Worm (Caenorhabditis elegans): ENCODE measurements around the gene try-12.

The try-12 gene

DNA sequence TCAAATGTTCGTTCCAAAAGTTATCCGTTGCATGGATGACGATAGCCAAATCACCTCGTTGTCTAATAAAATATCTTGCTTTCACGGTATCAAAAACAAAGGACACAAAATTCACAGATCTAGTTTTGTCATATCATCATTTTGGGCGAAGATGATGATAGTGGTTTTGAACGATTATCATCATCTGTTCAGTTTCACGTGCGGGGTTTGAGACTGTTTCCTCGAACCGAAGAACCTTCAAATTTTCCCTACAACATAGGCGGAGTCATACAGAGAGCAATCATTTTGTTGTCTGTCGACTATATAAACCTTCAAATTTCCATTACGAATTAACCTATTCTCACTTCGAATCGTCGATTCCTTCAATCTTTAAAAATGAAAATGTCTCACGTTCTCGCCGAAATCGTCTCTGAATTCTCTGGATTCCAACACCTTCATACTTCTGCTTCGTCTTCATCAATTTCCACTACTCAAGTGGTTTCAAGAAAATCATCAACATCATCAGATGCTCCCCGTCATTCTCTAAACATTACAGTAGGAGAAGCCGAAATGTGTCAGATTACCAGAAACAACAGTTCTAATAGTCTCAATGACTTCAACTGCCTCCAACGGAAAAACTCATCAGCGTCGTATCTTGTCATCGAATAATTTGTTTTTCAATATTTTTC is 35.9 kb upstream of the try-12 start, which contains the start of gene F18E3.11 (continued):
- TF ChIP-seq nhr-19 (GFP tag; conservative IDR thresholded peaks at IDR 0.05) (peak; percentile 86), fkh-10 (GFP tag; optimal IDR thresholded peaks at IDR 0.05) (no peak), pag-3 (tag; optimal IDR thresholded peaks at IDR 0.05; ENCODE audit: borderline replicate concordance, insufficient read depth) (no peak), pqm-1 (tag; optimal IDR thresholded peaks at IDR 0.05) (no peak), lin-35 (GFP tag; optimal IDR thresholded peaks at IDR 0.05) (peak in 1 of 2 experiments; percentile 26), nhr-85 (tag) (peak; percentile 90), irx-1 (tag; optimal IDR thresholded peaks at IDR 0.05) (no peak), mab-9 (GFP tag; IDR thresholded peaks at IDR 0.05) (no peak), dpl-1 (GFP tag; optimal IDR thresholded peaks at IDR 0.05) (no peak), pax-3 (tag; optimal IDR thresholded peaks at IDR 0.05) (no peak), sox-4 (tag; optimal IDR thresholded peaks at IDR 0.05) (no peak), unc-130 (tag; optimal IDR thresholded peaks at IDR 0.05) (peak; percentile 16), grh-1 (GFP tag; IDR thresholded peaks at IDR 0.05) (0 out of 2 replicates have a peak, but pooled peaks have one; percentile 26), mef-2 (tag; optimal IDR thresholded peaks at IDR 0.05) (no peak)

DNA sequence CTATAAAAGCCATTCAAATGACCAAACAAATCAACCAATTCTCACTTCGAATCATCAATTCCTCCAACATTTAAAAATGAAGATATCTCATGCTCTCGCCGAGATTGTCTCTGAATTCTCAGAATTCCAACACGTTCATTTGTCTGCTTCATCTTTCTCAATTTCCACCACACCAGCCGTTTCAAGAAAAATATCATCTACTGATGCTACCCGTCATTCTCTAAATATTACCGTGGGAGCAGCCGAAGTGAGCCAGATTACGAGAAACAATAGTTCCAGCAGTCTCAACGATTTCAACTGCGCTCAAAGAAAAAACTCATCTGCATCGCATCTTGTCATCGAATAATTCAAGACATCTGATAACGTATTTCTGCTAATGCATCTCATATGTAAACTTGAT is 34.2 kb upstream of the try-12 start, which contains the start of gene F18E3.12:
TSS of gene F18E3.12 (plus strand) at position 77 of the 400 bp plus-strand sequence.
- TF ChIP-seq lin-35 (GFP tag; optimal IDR thresholded peaks at IDR 0.05), result peak in 1 of 2 experiments; percentile 12
- TF ChIP-seq nhr-90 (tag; optimal IDR thresholded peaks at IDR 0.05; ENCODE audit: poor library complexity), result no peak
- TF ChIP-seq lin-13 (GFP tag; optimal IDR thresholded peaks at IDR 0.05), result no peak

DNA sequence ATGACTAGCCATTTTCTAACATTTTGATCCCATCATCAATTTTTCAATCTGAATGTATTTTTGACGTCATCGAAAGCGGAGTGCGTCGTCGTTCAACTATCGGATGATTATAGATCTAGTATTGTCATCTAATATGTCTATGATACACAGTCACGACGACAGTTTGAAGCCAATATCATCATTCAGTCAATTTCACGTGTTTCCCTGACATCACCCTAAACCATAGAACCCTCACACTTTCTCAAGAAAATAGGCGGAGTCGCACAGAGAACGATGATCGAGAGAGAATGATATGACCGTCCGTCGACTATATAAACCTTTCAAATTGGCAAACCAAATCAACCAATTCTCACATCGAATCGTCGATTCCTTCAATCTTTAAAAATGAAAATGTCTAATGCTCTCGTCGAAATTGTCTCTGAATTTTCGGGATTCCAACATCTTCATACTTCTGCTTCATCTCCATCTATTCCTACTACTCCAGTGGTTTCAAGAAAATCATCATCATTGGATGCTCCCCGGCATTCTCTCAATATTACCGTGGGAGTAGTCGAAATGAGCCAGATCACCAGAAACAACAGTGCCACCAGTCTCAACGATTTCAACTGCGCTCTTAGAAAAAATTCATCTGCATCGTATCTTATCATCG is 33.2 kb upstream of the try-12 start, which contains the start of gene F18E3.13:
TSS of gene F18E3.13 (plus strand) at position 385 of the 649 bp plus-strand sequence.
- TF ChIP-seq nhr-12 (tag; optimal IDR thresholded peaks at IDR 0.05) (no peak), ceh-82 (tag; optimal IDR thresholded peaks at IDR 0.05) (no peak), dsc-1 (tag; optimal IDR thresholded peaks at IDR 0.05) (no peak), rnt-1 (tag; optimal IDR thresholded peaks at IDR 0.05) (no peak), egl-27 (tag; optimal IDR thresholded peaks at IDR 0.05) (no peak), lin-15B (tag; optimal IDR thresholded peaks at IDR 0.05) (no peak), nhr-237 (tag; optimal IDR thresholded peaks at IDR 0.05) (no peak), efl-3 (GFP tag; optimal IDR thresholded peaks at IDR 0.05) (no peak), lin-14 (GFP tag; optimal IDR thresholded peaks at IDR 0.05) (peak; percentile 71), Y116A8C.19 (tag; optimal IDR thresholded peaks at IDR 0.05; ENCODE audit: borderline replicate concordance) (no peak), tbx-2 (tag; optimal IDR thresholded peaks at IDR 0.05) (peak; percentile 70), nhr-20 (tag; optimal IDR thresholded peaks at IDR 0.05) (peak; percentile 95), alr-1 (tag; optimal IDR thresholded peaks at IDR 0.05; ENCODE audit: borderline replicate concordance) (no peak), unc-86 (tag; optimal IDR thresholded peaks at IDR 0.05) (no peak), snpc-4 (tag; optimal IDR thresholded peaks at IDR 0.05) (no peak), nhr-19 (GFP tag; conservative IDR thresholded peaks at IDR 0.05) (peak; percentile 97), dpl-1 (GFP tag; optimal IDR thresholded peaks at IDR 0.05) (peak in 1 of 3 experiments; percentile 24), vab-15 (tag; optimal IDR thresholded peaks at IDR 0.05) (no peak), nhr-85 (tag) (peak; percentile 98), skn-1 (tag; optimal IDR thresholded peaks at IDR 0.05) (peak; percentile 65), grh-1 (GFP tag; IDR thresholded peaks at IDR 0.05) (peak; percentile 53; the same call in 1 of the 2 replicates), fos-1 (tag; optimal IDR thresholded peaks at IDR 0.05) (no peak), unc-62 (GFP tag; optimal IDR thresholded peaks at IDR 0.05) (no peak), tlp-1 (tag; optimal IDR thresholded peaks at IDR 0.05) (no peak), mef-2 (tag; optimal IDR thresholded peaks at IDR 0.05) (no peak), elt-3 (tag; optimal IDR thresholded peaks at IDR 0.05) (peak in 5 of 6 experiments; percentile 43 to 97 (median 69)), pag-3 (tag; optimal IDR thresholded peaks at IDR 0.05; ENCODE audit: borderline replicate concordance, insufficient read depth) (no peak), xbp-1 (tag; optimal IDR thresholded peaks at IDR 0.05) (no peak), jun-1 (tag; optimal IDR thresholded peaks at IDR 0.05) (peak; percentile 7), mep-1 (tag; optimal IDR thresholded peaks at IDR 0.05) (no peak), lsy-2 (tag; optimal IDR thresholded peaks at IDR 0.05) (no peak), isw-1 (GFP tag; IDR thresholded peaks at IDR 0.05) (no peak), ztf-11 (tag; optimal IDR thresholded peaks at IDR 0.05) (no peak), hpl-2 (GFP tag; optimal IDR thresholded peaks at IDR 0.05) (no peak), ets-5 (GFP tag; IDR thresholded peaks at IDR 0.05) (no peak)
